Fruit fly (Drosophila melanogaster) whole organism, prepupa: Measurements from ENCODE around the gene SelG.
A peak's percentile ranks its signal among the peaks of the same experiment; 100 is the strongest.

Source experiments
- Blimp-1 ChIP-seq: fragments of 200-800 bp; sonication (Bioruptor generic); optimal IDR thresholded peaks from 3 replicates; lab custom pipeline; 2017; ENCODE audit warnings: missing biosample characterization, missing genetic modification characterization, mild to moderate bottlenecking, moderate library complexity, missing genetic modification reagents
- CG10631 ChIP-seq: fragments of 200-800 bp; sonication (Bioruptor generic); optimal IDR thresholded peaks from 2 replicates; lab custom pipeline; 2016; ENCODE audit warnings: missing biosample characterization, missing genetic modification characterization
- CG11294 ChIP-seq: fragments of 200-800 bp; sonication (Bioruptor generic); IDR thresholded peaks from 2 replicates; pipeline ENCODE4 v1.3.6; 2022; ENCODE audit warnings: missing biosample characterization, missing genetic modification characterization
- CG11902 ChIP-seq: fragments of 200-800 bp; sonication (Bioruptor generic); optimal IDR thresholded peaks from 3 replicates; lab custom pipeline; 2016; ENCODE audit warnings: missing biosample characterization, missing genetic modification characterization
- CG15336 ChIP-seq: fragments of 200-800 bp; sonication (Bioruptor generic); IDR thresholded peaks from 2 replicates; pipeline ENCODE4 v1.3.6; 2022; ENCODE audit warnings: missing biosample characterization, missing genetic modification characterization
- CG1621 ChIP-seq: fragments of 200-800 bp; sonication (Bioruptor generic); optimal IDR thresholded peaks from 3 replicates; lab custom pipeline; 2018; ENCODE audit warnings: missing biosample characterization, mild to moderate bottlenecking, missing genetic modification characterization
- CG16779 ChIP-seq: fragments of 200-800 bp; sonication (Bioruptor generic); optimal IDR thresholded peaks from 3 replicates; lab custom pipeline; 2017; ENCODE audit warnings: missing biosample characterization, mild to moderate bottlenecking, missing genetic modification characterization
- CG3032 ChIP-seq: fragments of 200-800 bp; optimal IDR thresholded peaks from 2 replicates; lab custom pipeline; 2019; ENCODE audit warnings: missing biosample characterization, mild to moderate bottlenecking, missing genetic modification characterization, moderate library complexity
- CG31627 ChIP-seq: fragments of 200-800 bp; sonication (Bioruptor generic); optimal IDR thresholded peaks from 3 replicates; lab custom pipeline; 2016; ENCODE audit warnings: missing biosample characterization, missing genetic modification characterization
- CG32006 ChIP-seq: fragments of 200-800 bp; sonication (Bioruptor generic); optimal IDR thresholded peaks from 3 replicates; lab custom pipeline; 2017; ENCODE audit warnings: missing biosample characterization, mild to moderate bottlenecking, missing genetic modification characterization
- CG34406 ChIP-seq: fragments of 200-800 bp; sonication (Bioruptor generic); optimal IDR thresholded peaks from 3 replicates; lab custom pipeline; 2016; ENCODE audit warnings: missing biosample characterization, missing genetic modification characterization
- CG4318 ChIP-seq: fragments of 200-800 bp; sonication (Bioruptor generic); optimal IDR thresholded peaks from 3 replicates; lab custom pipeline; 2017; ENCODE audit warnings: missing biosample characterization, mild to moderate bottlenecking, missing genetic modification characterization
- CG6163 ChIP-seq: fragments of 200-800 bp; sonication (Bioruptor generic); IDR thresholded peaks from 3 replicates; pipeline ENCODE4 v1.3.6; 2022; ENCODE audit warnings: missing biosample characterization, missing genetic modification characterization
- CG6276 ChIP-seq: fragments of 200-800 bp; sonication (Bioruptor generic); optimal IDR thresholded peaks from 2 replicates; lab custom pipeline; 2017; ENCODE audit warnings: missing biosample characterization, mild to moderate bottlenecking, missing genetic modification characterization
- CG6792 ChIP-seq: fragments of 200-800 bp; sonication (Bioruptor generic); optimal IDR thresholded peaks from 3 replicates; lab custom pipeline; 2016; ENCODE audit warnings: missing biosample characterization, missing genetic modification characterization
- CG6808 ChIP-seq: fragments of 200-800 bp; sonication (Bioruptor generic); optimal IDR thresholded peaks from 3 replicates; lab custom pipeline; 2017; ENCODE audit warnings: missing biosample characterization, missing genetic modification characterization, mild to moderate bottlenecking, moderate library complexity, missing genetic modification reagents
- CG6854 ChIP-seq: fragments of 200-800 bp; sonication (Bioruptor generic); optimal IDR thresholded peaks from 2 replicates; lab custom pipeline; 2017; ENCODE audit warnings: missing biosample characterization, mild to moderate bottlenecking, missing genetic modification characterization
- CG8319 ChIP-seq: fragments of 200-800 bp; sonication (Bioruptor generic); optimal IDR thresholded peaks from 3 replicates; lab custom pipeline; 2016; ENCODE audit warnings: missing biosample characterization, missing genetic modification characterization
- CG8632 ChIP-seq: fragments of 200-800 bp; sonication (Bioruptor generic); optimal IDR thresholded peaks from 3 replicates; lab custom pipeline; 2016; ENCODE audit warnings: missing biosample characterization, missing genetic modification characterization
- Eip78C ChIP-seq: fragments of 200-800 bp; sonication (Bioruptor generic); peaks from one replicate; lab custom pipeline; 2016; ENCODE audit warnings: missing biosample characterization, missing genetic modification characterization
- Ets21C ChIP-seq: fragments of 200-800 bp; sonication (Bioruptor generic); optimal IDR thresholded peaks from 3 replicates; lab custom pipeline; 2016; ENCODE audit warnings: missing biosample characterization, missing genetic modification characterization
- Gug ChIP-seq: fragments of 200-800 bp; sonication (Bioruptor generic); IDR thresholded peaks from 2 replicates; pipeline ENCODE4 v1.3.6; 2022; ENCODE audit warnings: missing biosample characterization, missing genetic modification characterization
- Hr38 ChIP-seq: sonication (Bioruptor generic); optimal IDR thresholded peaks from 2 replicates; lab custom pipeline; 2016; ENCODE audit warnings: missing biosample characterization, missing genetic modification characterization
- Hr39 ChIP-seq: fragments of 200-800 bp; sonication (Bioruptor generic); optimal IDR thresholded peaks from 2 replicates; lab custom pipeline; 2016; ENCODE audit warnings: missing biosample characterization, missing genetic modification characterization
- Hr4 ChIP-seq: fragments of 200-800 bp; sonication (Bioruptor generic); optimal IDR thresholded peaks from 3 replicates; lab custom pipeline; 2016; ENCODE audit warnings: missing biosample characterization, missing genetic modification characterization
- Met ChIP-seq: fragments of 200-800 bp; sonication (Bioruptor generic); optimal IDR thresholded peaks from 3 replicates; lab custom pipeline; 2016; ENCODE audit warnings: missing biosample characterization, missing genetic modification characterization
- OdsH ChIP-seq: fragments of 200-800 bp; sonication (Bioruptor generic); optimal IDR thresholded peaks from 3 replicates; lab custom pipeline; 2016; ENCODE audit warnings: missing biosample characterization, missing genetic modification characterization
- Smox ChIP-seq: fragments of 200-800 bp; sonication (Bioruptor generic); optimal IDR thresholded peaks from 3 replicates; lab custom pipeline; 2016; ENCODE audit warnings: missing biosample characterization, missing genetic modification characterization
- Sox102F ChIP-seq: fragments of 200-800 bp; sonication (Bioruptor generic); optimal IDR thresholded peaks from 2 replicates; lab custom pipeline; 2016; ENCODE audit warnings: missing biosample characterization, mild to moderate bottlenecking, missing genetic modification characterization
- Sox15 ChIP-seq: fragments of 200-800 bp; sonication (Bioruptor generic); optimal IDR thresholded peaks from 3 replicates; lab custom pipeline; 2016; ENCODE audit warnings: missing biosample characterization, missing genetic modification characterization
- cyc ChIP-seq: fragments of 200-800 bp; sonication (Bioruptor generic); optimal IDR thresholded peaks from 3 replicates; lab custom pipeline; 2016; ENCODE audit warnings: missing biosample characterization, missing genetic modification characterization
- eg ChIP-seq: fragments of 200-800 bp; sonication (Bioruptor generic); IDR thresholded peaks from 3 replicates; pipeline ENCODE4 v1.3.6; 2022; ENCODE audit warnings: missing biosample characterization, missing genetic modification characterization
- esn ChIP-seq: fragments of 200-800 bp; sonication (Bioruptor generic); optimal IDR thresholded peaks from 2 replicates; lab custom pipeline; 2016; ENCODE audit warnings: missing biosample characterization, mild to moderate bottlenecking, missing genetic modification characterization, moderate library complexity
- fd59A ChIP-seq: fragments of 200-800 bp; sonication (Bioruptor generic); optimal IDR thresholded peaks from 2 replicates; lab custom pipeline; 2017; ENCODE audit warnings: missing biosample characterization, mild to moderate bottlenecking, missing genetic modification characterization, missing genetic modification reagents
- fd85E ChIP-seq: fragments of 200-800 bp; sonication (Bioruptor generic); optimal IDR thresholded peaks from 3 replicates; lab custom pipeline; 2016; ENCODE audit warnings: missing biosample characterization, missing genetic modification characterization
- fkh ChIP-seq: fragments of 200-800 bp; sonication (Bioruptor generic); optimal IDR thresholded peaks from 3 replicates; lab custom pipeline; 2017; ENCODE audit warnings: missing biosample characterization, mild to moderate bottlenecking, missing genetic modification characterization, moderate library complexity
- net ChIP-seq: fragments of 200-800 bp; sonication (Bioruptor generic); optimal IDR thresholded peaks from 3 replicates; lab custom pipeline; 2016; ENCODE audit warnings: missing biosample characterization, missing genetic modification characterization
- pdm3 ChIP-seq: fragments of 200-800 bp; sonication (Bioruptor generic); optimal IDR thresholded peaks from 3 replicates; lab custom pipeline; 2016; ENCODE audit warnings: missing biosample characterization, missing genetic modification characterization
- ss ChIP-seq, 2 experiments: fragments of 200-800 bp; sonication (Bioruptor generic); optimal IDR thresholded peaks; 2 replicates in 1 of 2; 3 replicates in 1 of 2; lab custom pipeline; 2017 to 2018; ENCODE audit warnings: mild to moderate bottlenecking in 2 of 2, missing biosample characterization in 2 of 2, missing genetic modification characterization in 2 of 2, moderate library complexity in 1 of 2
- topi ChIP-seq: fragments of 200-800 bp; sonication (Bioruptor generic); optimal IDR thresholded peaks from 3 replicates; lab custom pipeline; 2016; ENCODE audit warnings: missing biosample characterization, missing genetic modification characterization

SelG gene

DNA sequence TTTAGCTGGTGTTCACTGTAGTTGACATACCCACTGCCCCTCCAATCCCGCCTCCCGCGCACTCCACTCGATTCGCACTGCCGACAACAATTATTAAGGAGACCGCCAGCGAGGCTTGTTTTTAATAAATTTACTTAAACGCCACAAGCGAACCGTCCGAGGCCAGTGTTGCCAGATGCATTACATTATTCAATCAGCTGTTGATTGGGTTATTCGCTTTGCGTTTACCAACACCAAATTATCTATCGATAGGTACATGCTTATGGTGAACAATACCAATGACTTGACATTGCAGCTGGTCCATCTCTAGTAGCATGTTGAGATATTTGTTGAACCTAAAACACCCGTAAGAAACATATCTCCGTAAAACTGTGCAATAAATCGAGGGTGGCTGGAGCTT lies at the start of gene SelG, which contains the start of gene CG10353 (continued):
- TF ChIP-seq CG11902 (no peak), Eip78C (GFP tag; lab: Kevin White, UChicago) (peak; percentile 70), CG6854 (GFP tag; lab: Kevin White, UChicago) (peak; percentile 14)

DNA sequence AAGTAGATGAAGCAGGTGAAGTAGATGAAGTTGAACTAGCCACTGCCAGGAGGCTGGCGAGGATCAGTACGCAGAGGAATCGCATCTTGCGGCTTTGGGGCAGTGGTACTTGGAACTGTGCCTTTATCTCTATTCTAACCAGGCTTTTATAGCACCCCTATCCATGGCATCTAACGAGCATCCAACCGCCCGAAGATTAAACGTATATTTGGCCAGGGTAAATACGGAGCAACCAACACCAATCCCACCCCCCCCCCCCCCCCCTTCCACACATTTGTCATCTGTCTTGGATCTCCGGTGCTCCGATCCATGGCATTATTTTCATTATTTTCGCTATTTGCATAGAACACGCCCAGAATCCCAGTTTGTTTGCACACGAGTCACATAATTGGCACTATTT lies 49.2 kb upstream of the SelG start, which contains the start of gene CG15741:
Gene CG15741 (minus strand): TSS at position 101 of the 400 bp plus-strand sequence.
- TF ChIP-seq CG32006 (no peak), cyc (no peak), Gug (GFP tag; lab: Robert Waterston, UW) (no peak), CG4318 (GFP tag; lab: Kevin White, UChicago) (no peak), Hr38 (GFP tag; lab: Kevin White, UChicago) (no peak), Ets21C (GFP tag; lab: Kevin White, UChicago) (no peak), fkh (GFP tag; lab: Kevin White, UChicago) (no peak), CG8319 (GFP tag; lab: Kevin White, UChicago) (no peak)

DNA sequence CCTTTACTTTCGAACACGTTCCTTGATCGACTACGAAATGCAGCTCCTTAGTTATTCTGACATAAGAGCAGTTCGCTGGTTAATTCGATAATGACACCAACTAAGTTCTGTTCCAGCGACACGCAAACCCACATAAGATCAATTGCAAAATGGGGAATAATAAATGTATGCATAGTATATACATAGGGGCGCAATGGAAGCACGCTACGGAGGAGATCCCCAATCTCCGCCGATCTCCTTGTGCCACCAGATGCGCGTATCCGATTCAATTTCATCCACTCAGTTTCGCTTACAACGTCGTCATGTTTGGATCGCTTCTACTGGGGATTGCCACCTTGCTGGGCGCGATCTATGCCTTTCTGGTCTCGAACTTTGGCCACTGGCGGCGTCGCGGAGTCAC lies 47.8 kb upstream of the SelG start, which contains the start of gene Cyp28c1:
Gene Cyp28c1 (plus strand): TSS at position 301 of the 400 bp plus-strand sequence.
- TF ChIP-seq Met (GFP tag; lab: Kevin White, UChicago) (no peak), CG6808 (GFP tag; lab: Kevin White, UChicago) (no peak), OdsH (GFP tag; lab: Kevin White, UChicago) (no peak), Blimp-1 (no peak), CG15336 (no peak), CG32006 (no peak), CG8319 (GFP tag; lab: Kevin White, UChicago) (no peak), topi (no peak), pdm3 (GFP tag; lab: Kevin White, UChicago) (no peak), ss (GFP tag; optimal IDR thresholded peaks at IDR 0.05; lab: Kevin White, UChicago) (no peak), CG34406 (no peak), CG6163 (GFP tag; lab: Robert Waterston, UW) (no peak), Sox15 (GFP tag; lab: Kevin White, UChicago) (no peak)

DNA sequence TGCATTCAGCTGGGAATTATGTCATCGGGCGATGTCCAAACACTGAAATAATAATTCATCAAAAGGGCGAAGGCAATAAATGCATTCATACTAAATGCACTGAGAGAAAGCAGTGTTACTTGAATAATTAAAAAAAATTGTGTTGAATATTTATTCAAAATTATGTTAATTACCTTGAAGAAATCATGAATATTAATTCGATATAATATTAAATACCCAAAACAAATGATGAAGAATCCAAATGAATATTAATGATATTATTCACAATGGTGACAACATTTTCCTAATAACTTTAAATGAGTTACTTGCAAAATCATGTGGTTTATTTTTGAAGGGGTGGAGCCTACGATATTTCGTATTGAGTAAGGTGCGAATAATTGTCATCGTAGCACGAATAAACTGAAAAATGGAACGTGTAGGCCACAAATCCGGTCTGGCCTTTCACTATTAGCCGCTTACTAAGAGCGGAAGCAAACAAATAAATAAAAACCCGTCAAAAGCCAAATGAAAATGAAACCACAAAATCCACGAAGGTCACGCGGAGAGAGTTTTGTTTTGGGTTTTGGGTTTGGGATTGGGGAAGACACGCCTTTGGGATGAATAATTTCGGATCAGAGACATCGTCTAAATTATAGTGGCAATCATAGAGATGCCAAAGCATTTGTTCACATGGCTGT lies 45.2 kb upstream of the SelG start:
- TF ChIP-seq Eip78C (GFP tag; lab: Kevin White, UChicago) (peak; percentile 14), Hr38 (GFP tag; lab: Kevin White, UChicago) (no peak)
- TF ChIP-seq, all 60 proteins: peak for 1

DNA sequence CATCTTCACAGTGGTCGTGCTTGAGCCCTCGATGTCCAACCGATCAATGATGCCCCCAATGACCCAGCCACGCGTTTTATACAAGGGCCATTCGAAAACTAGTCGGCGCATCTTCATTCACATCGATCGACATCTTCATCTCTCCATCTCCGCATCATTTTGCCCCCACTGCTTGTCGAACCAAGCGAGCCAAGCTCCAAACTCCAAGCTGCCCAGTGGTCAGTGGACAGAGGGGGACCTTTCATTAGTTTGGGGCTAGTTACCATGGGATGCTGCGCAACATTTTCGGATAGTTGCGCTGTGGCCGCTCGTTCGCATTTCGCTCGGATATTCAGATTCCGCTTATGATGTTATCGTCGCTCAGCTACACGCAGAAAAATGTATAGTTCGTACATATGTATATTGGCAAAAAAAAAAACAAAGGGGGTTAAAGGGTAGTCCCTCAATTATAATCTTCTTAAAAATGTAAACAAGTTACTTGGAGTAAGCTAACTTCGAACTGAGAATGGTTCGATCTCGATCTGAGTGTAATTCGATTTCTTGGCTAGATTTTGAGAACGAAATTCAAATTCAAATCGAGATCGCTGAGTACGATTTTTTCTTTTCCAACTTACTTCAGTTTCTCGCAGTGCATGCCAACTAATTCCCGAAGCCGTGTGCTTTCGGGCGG lies 40.9 kb upstream of the SelG start, which contains the start of gene CG15740:
Gene CG15740 (minus strand): TSS at position 51 of the 670 bp plus-strand sequence.
- TF ChIP-seq Ets21C (GFP tag; lab: Kevin White, UChicago) (no peak), CG6854 (GFP tag; lab: Kevin White, UChicago) (no peak), CG11294 (GFP tag; lab: Robert Waterston, UW) (no peak), CG1621 (no peak), CG11902 (no peak), Hr4 (GFP tag; lab: Kevin White, UChicago) (peak; percentile 4), net (no peak), esn (GFP tag; lab: Kevin White, UChicago) (no peak), CG8632 (GFP tag; lab: Kevin White, UChicago) (no peak), Gug (GFP tag; lab: Robert Waterston, UW) (no peak), CG3032 (tag; lab: Kevin White, UChicago) (no peak), Met (GFP tag; lab: Kevin White, UChicago) (no peak), CG6276 (no peak), CG6792 (GFP tag; lab: Kevin White, UChicago) (no peak), Hr39 (GFP tag; lab: Kevin White, UChicago) (no peak), CG16779 (tag; lab: Kevin White, UChicago) (no peak), Sox102F (GFP tag; lab: Kevin White, UChicago) (no peak), OdsH (GFP tag; lab: Kevin White, UChicago) (peak; percentile 1), CG6808 (GFP tag; lab: Kevin White, UChicago) (no peak), fd85E (GFP tag; lab: Kevin White, UChicago) (no peak), Smox (GFP tag; lab: Kevin White, UChicago) (no peak), CG10631 (GFP tag; lab: Kevin White, UChicago) (no peak), Eip78C (GFP tag; lab: Kevin White, UChicago) (peak; percentile 68), ss (GFP tag; optimal IDR thresholded peaks at IDR 0.05; lab: Kevin White, UChicago) (no peak), eg (GFP tag; lab: Robert Waterston, UW) (no peak), fd59A (GFP tag; lab: Kevin White, UChicago) (no peak), CG15336 (peak; percentile 36), CG31627 (no peak), CG6163 (GFP tag; lab: Robert Waterston, UW) (0 out of 3 replicates have a peak, but pooled peaks have one; percentile 24)
